Fruit fly (Drosophila melanogaster) Kc167 (cell line): ENCODE results near the gene CG13085.

Experiments used
- Sin3A ChIP-seq: fragments of >200 bp; optimal IDR thresholded peaks from 2 replicates; lab custom pipeline; 2018; ENCODE audit warnings: missing external identifiers
- insv ChIP-seq: fragments of >200 bp; optimal IDR thresholded peaks from 3 replicates; lab custom pipeline; 2018; ENCODE audit warnings: missing external identifiers
- psq ChIP-seq: fragments of >200 bp; optimal IDR thresholded peaks from 2 replicates; lab custom pipeline; 2017; ENCODE audit warnings: missing external identifiers

DNA sequence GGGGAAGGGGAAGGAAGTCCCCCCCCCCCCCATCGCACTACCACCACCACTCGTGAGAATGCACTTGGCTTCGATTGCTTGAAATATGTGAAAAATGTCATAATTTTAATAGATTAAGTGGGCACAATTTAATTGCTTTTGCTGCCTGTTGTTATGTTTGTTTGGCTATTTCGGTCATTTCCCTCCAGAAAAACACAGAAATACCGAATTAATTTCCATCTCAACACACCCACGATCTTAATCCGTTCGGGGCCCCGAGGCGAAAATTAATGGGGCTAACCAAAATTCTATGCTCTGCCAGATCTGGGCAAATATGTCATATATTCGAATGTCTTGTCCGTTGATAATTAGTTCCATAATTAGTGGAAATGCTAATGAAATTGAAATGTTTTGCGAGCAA lies 1.2 kb upstream of the CG13085 start:
- TF ChIP-seq psq (no peak), Sin3A (lab: Kevin White, UChicago) (no peak), insv (lab: Kevin White, UChicago) (no peak)
